Worm (Caenorhabditis elegans) whole organism, mixed stage, embryonic: ENCODE measurements around the gene F18C5.5.

ENCODE experiments used
- bed-3 ChIP-seq: fragments of 200-800 bp; sonication (Bioruptor generic); optimal IDR thresholded peaks from 3 replicates; lab custom pipeline; 2018; ENCODE audit warnings: mild to moderate bottlenecking, missing genetic modification characterization, moderate library complexity, missing compliant biosample characterization
- ceh-43 ChIP-seq: fragments of 200-800 bp; sonication (Bioruptor generic); optimal IDR thresholded peaks from 2 replicates; lab custom pipeline; 2018; ENCODE audit warnings: mild to moderate bottlenecking, missing genetic modification characterization, moderate library complexity, missing compliant biosample characterization
- ceh-83 ChIP-seq: fragments of 200-800 bp; sonication (Bioruptor generic); optimal IDR thresholded peaks from 2 replicates; lab custom pipeline; 2018; ENCODE audit warnings: mild to moderate bottlenecking, missing genetic modification characterization, missing compliant biosample characterization
- cnd-1 ChIP-seq: fragments of 200-800 bp; sonication (Bioruptor generic); optimal IDR thresholded peaks from 2 replicates; lab custom pipeline; 2018; ENCODE audit warnings: mild to moderate bottlenecking, missing genetic modification characterization, missing compliant biosample characterization
- elt-1 ChIP-seq: sonication (generic microtip); optimal IDR thresholded peaks from 2 replicates; lab custom pipeline; 2017; ENCODE audit warnings: missing genetic modification characterization, mild to moderate bottlenecking, missing compliant biosample characterization, antibody characterized with exemption, moderate library complexity, borderline replicate concordance; ENCODE audit not compliant: insufficient read depth
- elt-3 ChIP-seq: fragments of 150-350 bp; optimal IDR thresholded peaks from 2 replicates; lab custom pipeline; 2014; ENCODE audit warnings: missing biosample characterization, missing genetic modification characterization
- flh-1 ChIP-seq: fragments of 200-800 bp; sonication (Bioruptor generic); optimal IDR thresholded peaks from 2 replicates; lab custom pipeline; 2018; ENCODE audit warnings: mild to moderate bottlenecking, missing genetic modification characterization, moderate library complexity, missing compliant biosample characterization
- hlh-1 ChIP-seq: fragments of 150-350 bp; optimal IDR thresholded peaks from 2 replicates; lab custom pipeline; 2014; ENCODE audit warnings: missing biosample characterization, missing genetic modification reagents, missing genetic modification characterization
- lin-13 ChIP-seq: fragments of 150-350 bp; optimal IDR thresholded peaks from 2 replicates; lab custom pipeline; 2014; ENCODE audit warnings: missing biosample characterization, missing genetic modification characterization
- lin-32 ChIP-seq: fragments of 200-800 bp; sonication (Bioruptor generic); optimal IDR thresholded peaks from 2 replicates; lab custom pipeline; 2018; ENCODE audit warnings: mild to moderate bottlenecking, missing genetic modification characterization, missing compliant biosample characterization
- lsy-2 ChIP-seq: fragments of 150-350 bp; optimal IDR thresholded peaks from 2 replicates; lab custom pipeline; 2014; ENCODE audit warnings: missing biosample characterization, missing genetic modification characterization
- mab-5 ChIP-seq: fragments of 150-350 bp; optimal IDR thresholded peaks from 2 replicates; lab custom pipeline; 2014; ENCODE audit warnings: missing biosample characterization, missing genetic modification characterization
- mls-2 ChIP-seq: sonication (generic microtip); optimal IDR thresholded peaks from 2 replicates; lab custom pipeline; 2016; ENCODE audit warnings: mild to moderate bottlenecking, missing genetic modification characterization, moderate library complexity, missing compliant biosample characterization
- nhr-12 ChIP-seq: fragments of 150-350 bp; optimal IDR thresholded peaks from 2 replicates; lab custom pipeline; 2014; ENCODE audit warnings: missing biosample characterization, missing genetic modification characterization
- nhr-2 ChIP-seq: fragments of 150-350 bp; optimal IDR thresholded peaks from 2 replicates; lab custom pipeline; 2014; ENCODE audit warnings: missing biosample characterization, missing genetic modification characterization
- nhr-237 ChIP-seq: fragments of 150-350 bp; optimal IDR thresholded peaks from 2 replicates; lab custom pipeline; 2014; ENCODE audit warnings: missing biosample characterization, missing genetic modification characterization
- nhr-28 ChIP-seq: fragments of 150-350 bp; optimal IDR thresholded peaks from 2 replicates; lab custom pipeline; 2014; ENCODE audit warnings: missing biosample characterization, missing genetic modification characterization
- nhr-76 ChIP-seq: sonication (generic microtip); optimal IDR thresholded peaks from 2 replicates; lab custom pipeline; 2017; ENCODE audit warnings: missing biosample characterization, missing genetic modification characterization
- sem-2 ChIP-seq: fragments of 200-800 bp; sonication (Bioruptor generic); optimal IDR thresholded peaks from 2 replicates; lab custom pipeline; 2018; ENCODE audit warnings: mild to moderate bottlenecking, missing genetic modification characterization, missing compliant biosample characterization
- snpc-4 ChIP-seq: fragments of 150-350 bp; optimal IDR thresholded peaks from 2 replicates; lab custom pipeline; 2014; ENCODE audit warnings: missing biosample characterization, missing genetic modification characterization
- unc-120 ChIP-seq: sonication (generic microtip); optimal IDR thresholded peaks from 2 replicates; lab custom pipeline; 2017; ENCODE audit warnings: missing genetic modification characterization, missing compliant biosample characterization; ENCODE audit not compliant: poor library complexity, severe bottlenecking
- unc-39 ChIP-seq: fragments of 150-350 bp; optimal IDR thresholded peaks from 2 replicates; lab custom pipeline; 2014; ENCODE audit warnings: missing biosample characterization, missing genetic modification characterization
- unc-62 ChIP-seq: fragments of 150-350 bp; optimal IDR thresholded peaks from 2 replicates; lab custom pipeline; 2014; ENCODE audit warnings: missing biosample characterization, missing genetic modification reagents, missing genetic modification characterization

F18C5.5 gene

ce11 chrII:6522622-6523254, 43.8 kb downstream of the F18C5.5 start (continued):
- TF ChIP-seq nhr-12 = no peak
- no peak for TF ChIP-seq lsy-2 (tag; lab: Kevin White, UChicago)
- no peak for TF ChIP-seq lin-13 (tag; lab: Kevin White, UChicago)
- no peak for TF ChIP-seq unc-39 (tag; lab: Kevin White, UChicago)
- TF ChIP-seq snpc-4 (tag; lab: Kevin White, UChicago) = no peak
- TF ChIP-seq nhr-28 = no peak

ce11 chrII:6521316-6521715, 45.2 kb downstream of the F18C5.5 start, which contains the start of gene toe-2:
TSS of gene toe-2 (minus strand) at chrII:6521385.
- TF ChIP-seq unc-62 (GFP tag; lab: Kevin White, UChicago) = no peak
- TF ChIP-seq mab-5 (tag; lab: Kevin White, UChicago) = no peak
- TF ChIP-seq nhr-12 = no peak
- no peak for TF ChIP-seq snpc-4 (tag; lab: Kevin White, UChicago)
- no peak for TF ChIP-seq lin-32 (GFP tag; lab: Kevin White, UChicago)
- no peak for TF ChIP-seq elt-1 (tag; lab: Kevin White, UChicago)
- no peak for TF ChIP-seq ceh-43 (GFP tag; lab: Kevin White, UChicago)
- TF ChIP-seq cnd-1 (tag; lab: Kevin White, UChicago) = no peak
- TF ChIP-seq nhr-2 (tag; lab: Kevin White, UChicago) = no peak
- TF ChIP-seq elt-3 (tag; lab: Kevin White, UChicago) = no peak
- no peak for TF ChIP-seq ceh-83 (GFP tag; lab: Kevin White, UChicago)
- no peak for TF ChIP-seq nhr-76
- no peak for TF ChIP-seq bed-3 (GFP tag; lab: Kevin White, UChicago)

ce11 chrII:6520103-6520502, 46.4 kb downstream of the F18C5.5 start:
- TF ChIP-seq sem-2 (GFP tag; lab: Kevin White, UChicago) (no peak), unc-120 (tag; lab: Kevin White, UChicago) (no peak), unc-39 (tag; lab: Kevin White, UChicago) (no peak), hlh-1 (tag; lab: Kevin White, UChicago) (no peak), nhr-237 (tag; lab: Kevin White, UChicago) (no peak), snpc-4 (tag; lab: Kevin White, UChicago) (no peak), elt-1 (tag; lab: Kevin White, UChicago) (no peak), mab-5 (tag; lab: Kevin White, UChicago) (no peak), nhr-2 (tag; lab: Kevin White, UChicago) (no peak), nhr-76 (no peak), mls-2 (no peak), elt-3 (tag; lab: Kevin White, UChicago) (no peak)

- TF ChIP-seq lsy-2 (tag; lab: Kevin White, UChicago) (peak; percentile 72), snpc-4 (tag; lab: Kevin White, UChicago) (no peak)
- TF ChIP-seq, all 35 proteins: peak for 1
Observed at ce11 chrII:6519703-6520102, 46.8 kb downstream of the F18C5.5 start.

- TF ChIP-seq cnd-1 (tag; lab: Kevin White, UChicago) (no peak), flh-1 (no peak), nhr-237 (tag; lab: Kevin White, UChicago) (no peak), elt-3 (tag; lab: Kevin White, UChicago) (no peak), nhr-28 (no peak)
Observed at ce11 chrII:6516276-6516675, 50.3 kb downstream of the F18C5.5 start, which contains the start of gene C56E6.7. TSS of gene C56E6.7 (plus strand) at chrII:6516576.
